Fruit fly (Drosophila melanogaster) whole organism, embryonic: Measurements from ENCODE around the gene CG5861.

Experiments used
- Ada2b ChIP-seq: fragments of 200-800 bp; sonication (Bioruptor generic); IDR thresholded peaks from 2 replicates; pipeline ENCODE4 v1.3.6; 2022; ENCODE audit warnings: missing biosample characterization, missing genetic modification characterization
- C15 ChIP-seq: fragments of 200-800 bp; sonication (Bioruptor generic); IDR thresholded peaks from 3 replicates; pipeline ENCODE4 v1.3.6; 2022; ENCODE audit warnings: missing biosample characterization, missing genetic modification characterization
- CG10321 ChIP-seq: fragments of 200-800 bp; sonication (Bioruptor generic); IDR thresholded peaks from 2 replicates; pipeline ENCODE4 v1.3.6; 2022; ENCODE audit warnings: missing biosample characterization, missing genetic modification characterization
- CG11085 ChIP-seq: fragments of 200-800 bp; sonication (Bioruptor generic); IDR thresholded peaks from 2 replicates; pipeline ENCODE4 v1.3.6; 2022; ENCODE audit warnings: missing biosample characterization, missing genetic modification characterization
- CG11093 ChIP-seq: fragments of 200-800 bp; sonication (Bioruptor generic); IDR thresholded peaks from 3 replicates; pipeline ENCODE4 v1.3.6; 2022; ENCODE audit warnings: missing biosample characterization, missing genetic modification characterization
- CG13296 ChIP-seq: fragments of 200-800 bp; sonication (Bioruptor generic); optimal IDR thresholded peaks from 3 replicates; lab custom pipeline; 2018; ENCODE audit warnings: missing biosample characterization, mild to moderate bottlenecking, missing genetic modification characterization
- CG13894 ChIP-seq: fragments of 200-800 bp; sonication (Bioruptor generic); optimal IDR thresholded peaks from 3 replicates; lab custom pipeline; 2018; ENCODE audit warnings: missing biosample characterization, mild to moderate bottlenecking, missing genetic modification characterization, moderate library complexity
- CG16779 ChIP-seq: fragments of 200-800 bp; sonication (Bioruptor generic); IDR thresholded peaks from 2 replicates; pipeline ENCODE4 v1.3.6; 2022; ENCODE audit warnings: missing biosample characterization, missing genetic modification characterization
- CG17359 ChIP-seq: fragments of 200-800 bp; sonication (Bioruptor generic); optimal IDR thresholded peaks from 3 replicates; lab custom pipeline; 2018; ENCODE audit warnings: missing biosample characterization, mild to moderate bottlenecking, missing genetic modification characterization, moderate library complexity
- CG17361 ChIP-seq: fragments of 200-800 bp; sonication (Bioruptor generic); IDR thresholded peaks from 3 replicates; pipeline ENCODE4 v1.3.6; 2022; ENCODE audit warnings: missing biosample characterization, missing genetic modification characterization
- CG17568 ChIP-seq: fragments of 200-800 bp; sonication (Bioruptor generic); optimal IDR thresholded peaks from 2 replicates; lab custom pipeline; 2018; ENCODE audit warnings: missing biosample characterization, mild to moderate bottlenecking, missing genetic modification characterization, moderate library complexity
- CG18764 ChIP-seq: fragments of 200-800 bp; sonication (Bioruptor generic); optimal IDR thresholded peaks from 3 replicates; lab custom pipeline; 2016; ENCODE audit warnings: missing biosample characterization, missing genetic modification characterization
- CG2116 ChIP-seq: fragments of 200-800 bp; sonication (Bioruptor generic); optimal IDR thresholded peaks from 3 replicates; lab custom pipeline; 2018; ENCODE audit warnings: missing biosample characterization, mild to moderate bottlenecking, missing genetic modification characterization
- CG2120 ChIP-seq: fragments of 200-800 bp; sonication (Bioruptor generic); optimal IDR thresholded peaks from 3 replicates; lab custom pipeline; 2016; ENCODE audit warnings: missing biosample characterization, missing genetic modification characterization
- CG2889 ChIP-seq: fragments of 200-800 bp; sonication (Bioruptor generic); IDR thresholded peaks from 3 replicates; pipeline ENCODE4 v1.3.6; 2022; ENCODE audit warnings: missing biosample characterization, missing genetic modification characterization
- CG30020 ChIP-seq: fragments of 200-800 bp; optimal IDR thresholded peaks from 2 replicates; lab custom pipeline; 2019; ENCODE audit warnings: missing biosample characterization, mild to moderate bottlenecking, missing genetic modification characterization, moderate library complexity
- CG4282 ChIP-seq: fragments of 200-800 bp; sonication (Bioruptor generic); optimal IDR thresholded peaks from 2 replicates; lab custom pipeline; 2016; ENCODE audit warnings: missing biosample characterization, missing genetic modification characterization
- CG43689 ChIP-seq: fragments of 200-800 bp; sonication (Bioruptor generic); IDR thresholded peaks from 2 replicates; pipeline ENCODE4 v1.3.6; 2022; ENCODE audit warnings: missing biosample characterization, missing genetic modification characterization
- CG5953 ChIP-seq: fragments of 200-800 bp; sonication (Bioruptor generic); IDR thresholded peaks from 2 replicates; pipeline ENCODE4 v1.3.6; 2022; ENCODE audit warnings: missing biosample characterization, missing genetic modification characterization
- CG6175 ChIP-seq: fragments of 200-800 bp; sonication (Bioruptor generic); IDR thresholded peaks from 3 replicates; pipeline ENCODE4 v1.3.6; 2022; ENCODE audit warnings: missing biosample characterization, missing genetic modification characterization
- CG6254 ChIP-seq: fragments of 200-800 bp; sonication (Bioruptor generic); optimal IDR thresholded peaks from 3 replicates; lab custom pipeline; 2017; ENCODE audit warnings: mild to moderate bottlenecking, missing biosample characterization, missing genetic modification reagents, missing genetic modification characterization
- CG6791 ChIP-seq: fragments of 200-800 bp; sonication (Bioruptor generic); IDR thresholded peaks from 3 replicates; pipeline ENCODE4 v1.3.6; 2022; ENCODE audit warnings: missing biosample characterization, missing genetic modification characterization; ENCODE audit not compliant: partially characterized antibody
- CG6813 ChIP-seq: fragments of 200-800 bp; sonication (Bioruptor generic); optimal IDR thresholded peaks from 2 replicates; lab custom pipeline; 2017; ENCODE audit warnings: missing biosample characterization, missing genetic modification characterization, mild to moderate bottlenecking, moderate library complexity, missing genetic modification reagents
- CG7963 ChIP-seq: fragments of 200-800 bp; sonication (Bioruptor generic); IDR thresholded peaks from 3 replicates; pipeline ENCODE4 v1.3.6; 2022; ENCODE audit warnings: missing biosample characterization, missing genetic modification characterization; ENCODE audit not compliant: partially characterized antibody
- CG9932 ChIP-seq: fragments of 200-800 bp; sonication (Bioruptor generic); IDR thresholded peaks from 2 replicates; pipeline ENCODE4 v1.3.6; 2022; ENCODE audit warnings: missing biosample characterization, missing genetic modification characterization
- CkIIα-i1 ChIP-seq: fragments of 200-800 bp; sonication (Bioruptor generic); IDR thresholded peaks from 2 replicates; pipeline ENCODE4 v1.3.6; 2022; ENCODE audit warnings: missing biosample characterization, missing genetic modification characterization
- Doc2 ChIP-seq: fragments of 200-800 bp; sonication (Bioruptor generic); IDR thresholded peaks from 2 replicates; pipeline ENCODE4 v1.3.6; 2022; ENCODE audit warnings: missing biosample characterization, missing genetic modification characterization
- Doc3 ChIP-seq: fragments of 200-800 bp; sonication (Bioruptor generic); IDR thresholded peaks from 3 replicates; pipeline ENCODE4 v1.3.6; 2022; ENCODE audit warnings: missing biosample characterization, missing genetic modification characterization; ENCODE audit not compliant: partially characterized antibody
- Gug ChIP-seq: fragments of 200-800 bp; sonication (Bioruptor generic); IDR thresholded peaks from 4 replicates; pipeline ENCODE4 v1.3.6; 2022; ENCODE audit warnings: missing biosample characterization, missing genetic modification characterization
- H15 ChIP-seq: fragments of 200-800 bp; sonication (Bioruptor generic); IDR thresholded peaks from 3 replicates; pipeline ENCODE4 v1.3.6; 2022; ENCODE audit warnings: missing biosample characterization, missing genetic modification characterization
- Hr39 ChIP-seq: fragments of >200 bp; optimal IDR thresholded peaks from 2 replicates; lab custom pipeline; 2017
- Lhr ChIP-seq: fragments of 200-800 bp; sonication (Bioruptor generic); optimal IDR thresholded peaks from 3 replicates; lab custom pipeline; 2017; ENCODE audit warnings: mild to moderate bottlenecking, missing biosample characterization, missing genetic modification reagents, missing genetic modification characterization
- Oaz ChIP-seq: fragments of 200-800 bp; sonication (Bioruptor generic); IDR thresholded peaks from 2 replicates; pipeline ENCODE4 v1.3.6; 2022; ENCODE audit warnings: missing biosample characterization, missing genetic modification characterization
- Rfx ChIP-seq: fragments of 200-800 bp; sonication (Bioruptor generic); IDR thresholded peaks from 2 replicates; pipeline ENCODE4 v1.3.6; 2022; ENCODE audit warnings: missing biosample characterization, missing genetic modification characterization
- Sry-δ ChIP-seq: fragments of 200-800 bp; sonication (Bioruptor generic); optimal IDR thresholded peaks from 2 replicates; lab custom pipeline; 2016; ENCODE audit warnings: missing biosample characterization, missing genetic modification characterization
- TFAM ChIP-seq: fragments of 200-800 bp; sonication (Bioruptor generic); optimal IDR thresholded peaks from 2 replicates; lab custom pipeline; 2017; ENCODE audit warnings: missing biosample characterization, missing genetic modification characterization, inconsistent platforms
- YL-1 ChIP-seq: fragments of 200-800 bp; sonication (Bioruptor generic); optimal IDR thresholded peaks from 3 replicates; lab custom pipeline; 2017; ENCODE audit warnings: missing biosample characterization, mild to moderate bottlenecking, missing genetic modification characterization
- amos ChIP-seq: fragments of 200-800 bp; sonication (Bioruptor generic); IDR thresholded peaks from 2 replicates; pipeline ENCODE4 v1.3.6; 2022; ENCODE audit warnings: missing biosample characterization, missing genetic modification characterization; ENCODE audit not compliant: partially characterized antibody
- ase ChIP-seq: fragments of 200-800 bp; sonication (Bioruptor generic); IDR thresholded peaks from 3 replicates; pipeline ENCODE4 v1.3.6; 2022; ENCODE audit warnings: missing biosample characterization, missing genetic modification characterization
- bsh ChIP-seq, 2 experiments: fragments of 200-800 bp; sonication (Bioruptor generic); optimal IDR thresholded peaks; 2 replicates each; lab custom pipeline; 2017 to 2018; ENCODE audit warnings: mild to moderate bottlenecking in 2 of 2, missing biosample characterization in 2 of 2, missing genetic modification characterization in 2 of 2, moderate library complexity in 1 of 2
- chif ChIP-seq, 2 experiments: fragments of 200-800 bp; sonication (Bioruptor generic); optimal IDR thresholded peaks; 3 replicates each; lab custom pipeline; 2016; ENCODE audit warnings: missing biosample characterization in 2 of 2, missing genetic modification characterization in 2 of 2
- disco-r ChIP-seq: fragments of 200-800 bp; sonication (Bioruptor generic); optimal IDR thresholded peaks from 2 replicates; lab custom pipeline; 2016; ENCODE audit warnings: missing biosample characterization, missing genetic modification characterization
- hb ChIP-seq: fragments of 200-800 bp; sonication (Bioruptor generic); IDR thresholded peaks from 3 replicates; pipeline ENCODE4 v1.3.6; 2022; ENCODE audit warnings: missing biosample characterization, missing genetic modification characterization; ENCODE audit not compliant: partially characterized antibody
- hth ChIP-seq: fragments of >200 bp; optimal IDR thresholded peaks from 2 replicates; lab custom pipeline; 2017; ENCODE audit warnings: inconsistent platforms
- insv ChIP-seq, 2 experiments: fragments of 200-800 bp; sonication (Bioruptor generic); optimal IDR thresholded peaks; 3 replicates each; lab custom pipeline; 2016 to 2018; ENCODE audit warnings: missing biosample characterization in 2 of 2, missing genetic modification characterization in 2 of 2
- jigr1 ChIP-seq: fragments of 200-800 bp; sonication (Bioruptor generic); IDR thresholded peaks from 3 replicates; pipeline ENCODE4 v1.3.6; 2022; ENCODE audit warnings: missing biosample characterization, missing genetic modification characterization
- kay ChIP-seq: fragments of 200-800 bp; sonication (Bioruptor generic); optimal IDR thresholded peaks from 2 replicates; lab custom pipeline; 2016; ENCODE audit warnings: missing biosample characterization, missing genetic modification characterization
- luna ChIP-seq: fragments of 200-800 bp; sonication (Bioruptor generic); optimal IDR thresholded peaks from 2 replicates; lab custom pipeline; 2016; ENCODE audit warnings: missing biosample characterization, missing genetic modification characterization
- pho ChIP-seq: fragments of 200-800 bp; sonication (Bioruptor generic); optimal IDR thresholded peaks from 2 replicates; lab custom pipeline; 2016; ENCODE audit warnings: missing biosample characterization, missing genetic modification characterization
- z ChIP-seq: fragments of 200-800 bp; sonication (Bioruptor generic); IDR thresholded peaks from 3 replicates; pipeline ENCODE4 v1.3.6; 2022; ENCODE audit warnings: missing biosample characterization, missing genetic modification characterization
- zfh1 ChIP-seq: fragments of 200-800 bp; sonication (Bioruptor generic); IDR thresholded peaks from 3 replicates; pipeline ENCODE4 v1.3.6; 2022; ENCODE audit warnings: missing biosample characterization, missing genetic modification characterization

CG5861 gene

dm6 chr2L:16329102-16329520 is 22.0 kb upstream of the CG5861 start, which contains the start of gene mRpL4 (continued):
- TF ChIP-seq z (GFP tag; lab: Robert Waterston, UW) (no peak), C15 (GFP tag; lab: Robert Waterston, UW) (0 out of 3 replicates have a peak, but pooled peaks have one; percentile 26), CG17359 (tag; lab: Kevin White, UChicago) (no peak), CG6813 (GFP tag; lab: Kevin White, UChicago) (peak; percentile 12), ase (GFP tag; lab: Robert Waterston, UW) (no peak; the same call in 1 of the 3 replicates), bsh (GFP tag; optimal IDR thresholded peaks at IDR 0.05; lab: Kevin White, UChicago) (peak in 1 of 2 experiments; percentile 64), kay (GFP tag; lab: Kevin White, UChicago) (peak; percentile 69), Gug (GFP tag; lab: Robert Waterston, UW) (peak; percentile 84), chif (GFP tag; optimal IDR thresholded peaks at IDR 0.05; lab: Kevin White, UChicago) (peak; percentile 51 to 73), CG17361 (GFP tag; lab: Robert Waterston, UW) (peak; percentile 69; the same call in 2 of the 3 replicates), amos (GFP tag; lab: Robert Waterston, UW) (peak; percentile 99), Ada2b (GFP tag; lab: Robert Waterston, UW) (peak; percentile 41; the same call in 1 of the 2 replicates), CG2120 (GFP tag; lab: Kevin White, UChicago) (peak; percentile 88), Hr39 (lab: Kevin White, UChicago) (no peak), CG13296 (peak; percentile 48), hth (lab: Kevin White, UChicago) (no peak), Doc3 (GFP tag; lab: Robert Waterston, UW) (peak; percentile 99), luna (peak; percentile 29), CG2889 (GFP tag; lab: Robert Waterston, UW) (0 out of 3 replicates have a peak, but pooled peaks have one; percentile 42), CG43689 (GFP tag; lab: Robert Waterston, UW) (no peak), jigr1 (GFP tag; lab: Robert Waterston, UW) (no peak), CG7963 (peak; percentile 95), CG6254 (GFP tag; lab: Kevin White, UChicago) (peak; percentile 17), CG13894 (tag; lab: Kevin White, UChicago) (peak; percentile 59), CG5953 (GFP tag; lab: Robert Waterston, UW) (peak; percentile 51; the same call in 1 of the 2 replicates), CG16779 (GFP tag; lab: Robert Waterston, UW) (0 out of 2 replicates have a peak, but pooled peaks have one; percentile 36), hb (GFP tag; lab: Robert Waterston, UW) (peak; percentile 99), Lhr (GFP tag; lab: Kevin White, UChicago) (peak; percentile 69), YL-1 (GFP tag; lab: Kevin White, UChicago) (peak; percentile 28), CG17568 (GFP tag; lab: Kevin White, UChicago) (no peak), zfh1 (GFP tag; lab: Robert Waterston, UW) (peak; percentile 72), disco-r (GFP tag; lab: Kevin White, UChicago) (peak; percentile 35), CG6791 (peak; percentile 99), H15 (GFP tag; lab: Robert Waterston, UW) (peak; percentile 65; the same call in 2 of the 3 replicates), Doc2 (GFP tag; lab: Robert Waterston, UW) (no peak), pho (peak; percentile 75), CG30020 (tag; lab: Kevin White, UChicago) (peak; percentile 74), Rfx (GFP tag; lab: Robert Waterston, UW) (peak; percentile 81; the same call in 1 of the 2 replicates), CG11085 (GFP tag; lab: Robert Waterston, UW) (0 out of 2 replicates have a peak, but pooled peaks have one; percentile 18), CG6175 (GFP tag; lab: Robert Waterston, UW) (0 out of 3 replicates have a peak, but pooled peaks have one; percentile 29), Oaz (peak; percentile 58), CkIIα-i1 (GFP tag; lab: Robert Waterston, UW) (no peak), insv (GFP tag; optimal IDR thresholded peaks at IDR 0.05; lab: Kevin White, UChicago) (no peak), Sry-δ (GFP tag; lab: Kevin White, UChicago) (peak; percentile 87), CG11093 (GFP tag; lab: Robert Waterston, UW) (peak; percentile 18; the same call in 1 of the 3 replicates), CG9932 (peak; percentile 87), CG2116 (GFP tag; lab: Kevin White, UChicago) (peak; percentile 87), CG18764 (GFP tag; lab: Kevin White, UChicago) (peak; percentile 46), CG4282 (GFP tag; lab: Kevin White, UChicago) (peak; percentile 82), CG10321 (no peak), TFAM (no peak)
